Worm (Caenorhabditis elegans) whole organism, late embryonic: ENCODE results near the gene F31A3.5.

Source experiments
- C08G9.2 ChIP-seq: sonication (generic microtip); optimal IDR thresholded peaks from 2 replicates; lab custom pipeline; 2016; ENCODE audit warnings: mild to moderate bottlenecking, missing genetic modification characterization, moderate library complexity, missing compliant biosample characterization
- ahr-1 ChIP-seq: sonication (generic microtip); optimal IDR thresholded peaks from 2 replicates; lab custom pipeline; 2016; ENCODE audit warnings: missing genetic modification characterization, missing compliant biosample characterization
- ama-1 ChIP-seq: fragments of 150-350 bp; optimal IDR thresholded peaks from 2 replicates; lab custom pipeline; 2014
- dmd-4 ChIP-seq: sonication (generic microtip); optimal IDR thresholded peaks from 2 replicates; lab custom pipeline; 2016; ENCODE audit warnings: borderline replicate concordance, missing genetic modification characterization, missing compliant biosample characterization
- dve-1 ChIP-seq: sonication (generic microtip); optimal IDR thresholded peaks from 2 replicates; lab custom pipeline; 2017; ENCODE audit warnings: antibody characterized with exemption, mild to moderate bottlenecking, missing genetic modification characterization, missing compliant biosample characterization
- elt-2 ChIP-seq: sonication (generic microtip); optimal IDR thresholded peaks from 2 replicates; lab custom pipeline; 2016; ENCODE audit warnings: missing genetic modification reagents, missing genetic modification characterization, missing compliant biosample characterization
- fkh-6 ChIP-seq: sonication (generic microtip); optimal IDR thresholded peaks from 2 replicates; lab custom pipeline; 2016; ENCODE audit warnings: missing genetic modification characterization, missing compliant biosample characterization
- odd-2 ChIP-seq: sonication (generic microtip); optimal IDR thresholded peaks from 2 replicates; lab custom pipeline; 2017; ENCODE audit warnings: antibody characterized with exemption, mild to moderate bottlenecking, missing genetic modification characterization, missing compliant biosample characterization
- pat-9 ChIP-seq: fragments of 200-800 bp; sonication (Bioruptor generic); optimal IDR thresholded peaks from 2 replicates; lab custom pipeline; 2018; ENCODE audit warnings: mild to moderate bottlenecking, missing genetic modification characterization, moderate library complexity, missing compliant biosample characterization
- sox-2 ChIP-seq: fragments of 200-800 bp; sonication (Bioruptor generic); IDR thresholded peaks from 2 replicates; pipeline ENCODE4 v1.3.6; 2022; ENCODE audit warnings: missing genetic modification reagents, missing genetic modification characterization, missing compliant biosample characterization
- ttx-3 ChIP-seq: sonication (generic microtip); optimal IDR thresholded peaks from 2 replicates; lab custom pipeline; 2016; ENCODE audit warnings: missing genetic modification reagents, missing genetic modification characterization, missing compliant biosample characterization

- TF ChIP-seq odd-2 (tag; lab: Kevin White, UChicago) (no peak), ahr-1 (no peak), dve-1 (tag; lab: Kevin White, UChicago) (no peak), pat-9 (tag; lab: Kevin White, UChicago) (no peak), dmd-4 (tag; lab: Kevin White, UChicago) (no peak), ama-1 (lab: Kevin White, UChicago) (no peak), fkh-6 (tag; lab: Kevin White, UChicago) (no peak), C08G9.2 (tag; lab: Kevin White, UChicago) (no peak), sox-2 (GFP tag; lab: Robert Waterston, UW) (no peak), elt-2 (tag; lab: Kevin White, UChicago) (no peak), ttx-3 (tag; lab: Kevin White, UChicago) (no peak)
Observed at ce11 chrX:17514422-17514821, 49.0 kb downstream of the F31A3.5 start.
